Worm (Caenorhabditis elegans) whole organism, mixed stage, embryonic: ENCODE results near the gene Y32G9A.12.

Source experiments
- ham-2 ChIP-seq: fragments of 200-800 bp; sonication (Bioruptor generic); optimal IDR thresholded peaks from 2 replicates; lab custom pipeline; 2018; ENCODE audit warnings: mild to moderate bottlenecking, missing genetic modification characterization, missing compliant biosample characterization
- mep-1 ChIP-seq: fragments of 150-350 bp; optimal IDR thresholded peaks from 2 replicates; lab custom pipeline; 2017; ENCODE audit warnings: missing biosample characterization, missing genetic modification reagents, missing genetic modification characterization, inconsistent platforms
- mls-2 ChIP-seq: sonication (generic microtip); optimal IDR thresholded peaks from 2 replicates; lab custom pipeline; 2016; ENCODE audit warnings: mild to moderate bottlenecking, missing genetic modification characterization, moderate library complexity, missing compliant biosample characterization
- nhr-237 ChIP-seq: fragments of 150-350 bp; optimal IDR thresholded peaks from 2 replicates; lab custom pipeline; 2014; ENCODE audit warnings: missing biosample characterization, missing genetic modification characterization
- snpc-4 ChIP-seq: fragments of 150-350 bp; optimal IDR thresholded peaks from 2 replicates; lab custom pipeline; 2014; ENCODE audit warnings: missing biosample characterization, missing genetic modification characterization
- unc-39 ChIP-seq: fragments of 150-350 bp; optimal IDR thresholded peaks from 2 replicates; lab custom pipeline; 2014; ENCODE audit warnings: missing biosample characterization, missing genetic modification characterization

- TF ChIP-seq nhr-237 (tag; lab: Kevin White, UChicago) (no peak), snpc-4 (tag; lab: Kevin White, UChicago) (no peak), ham-2 (GFP tag; lab: Kevin White, UChicago) (no peak), mls-2 (tag; lab: Kevin White, UChicago) (no peak), mep-1 (tag; lab: Kevin White, UChicago) (no peak), unc-39 (no peak)
Observed at ce11 chrV:1888299-1888698, 31.7 kb downstream of the Y32G9A.12 start.
